Worm (Caenorhabditis elegans) whole organism, mixed stage, embryonic: ENCODE results near the gene F38A1.11.

ENCODE experiments used
- cnd-1 ChIP-seq: fragments of 200-800 bp; sonication (Bioruptor generic); optimal IDR thresholded peaks from 2 replicates; lab custom pipeline; 2018; ENCODE audit warnings: mild to moderate bottlenecking, missing genetic modification characterization, missing compliant biosample characterization
- elt-3 ChIP-seq: fragments of 150-350 bp; optimal IDR thresholded peaks from 2 replicates; lab custom pipeline; 2014; ENCODE audit warnings: missing biosample characterization, missing genetic modification characterization
- ham-2 ChIP-seq: fragments of 200-800 bp; sonication (Bioruptor generic); optimal IDR thresholded peaks from 2 replicates; lab custom pipeline; 2018; ENCODE audit warnings: mild to moderate bottlenecking, missing genetic modification characterization, missing compliant biosample characterization
- mep-1 ChIP-seq: fragments of 150-350 bp; optimal IDR thresholded peaks from 2 replicates; lab custom pipeline; 2017; ENCODE audit warnings: missing biosample characterization, missing genetic modification reagents, missing genetic modification characterization, inconsistent platforms
- nhr-12 ChIP-seq: fragments of 150-350 bp; optimal IDR thresholded peaks from 2 replicates; lab custom pipeline; 2014; ENCODE audit warnings: missing biosample characterization, missing genetic modification characterization
- nhr-237 ChIP-seq: fragments of 150-350 bp; optimal IDR thresholded peaks from 2 replicates; lab custom pipeline; 2014; ENCODE audit warnings: missing biosample characterization, missing genetic modification characterization
- nhr-28 ChIP-seq: fragments of 150-350 bp; optimal IDR thresholded peaks from 2 replicates; lab custom pipeline; 2014; ENCODE audit warnings: missing biosample characterization, missing genetic modification characterization
- pha-4 ChIP-seq: fragments of 150-350 bp; optimal IDR thresholded peaks from 2 replicates; lab custom pipeline; 2018; ENCODE audit warnings: missing biosample characterization, missing genetic modification reagents, missing genetic modification characterization
- snpc-4 ChIP-seq: fragments of 150-350 bp; optimal IDR thresholded peaks from 2 replicates; lab custom pipeline; 2014; ENCODE audit warnings: missing biosample characterization, missing genetic modification characterization
- unc-39 ChIP-seq: fragments of 150-350 bp; optimal IDR thresholded peaks from 2 replicates; lab custom pipeline; 2014; ENCODE audit warnings: missing biosample characterization, missing genetic modification characterization
- unc-62 ChIP-seq: fragments of 150-350 bp; optimal IDR thresholded peaks from 2 replicates; lab custom pipeline; 2014; ENCODE audit warnings: missing biosample characterization, missing genetic modification reagents, missing genetic modification characterization

ce11 chrIV:1255632-1256031 is 8.4 kb downstream of the F38A1.11 start, which contains the start of gene clec-167:
- TF ChIP-seq ham-2 (GFP tag; lab: Kevin White, UChicago) (no peak), nhr-237 (no peak), unc-62 (GFP tag; lab: Kevin White, UChicago) (no peak), nhr-28 (no peak), pha-4 (tag; lab: Kevin White, UChicago) (no peak), unc-39 (tag; lab: Kevin White, UChicago) (no peak), snpc-4 (tag; lab: Kevin White, UChicago) (no peak), nhr-12 (tag; lab: Kevin White, UChicago) (no peak), cnd-1 (tag; lab: Kevin White, UChicago) (no peak), elt-3 (tag; lab: Kevin White, UChicago) (no peak), mep-1 (tag; lab: Kevin White, UChicago) (no peak)
